Worm (Caenorhabditis elegans): ENCODE measurements around the gene T05B9.2.

ce11 chrII:11242918-11243317 lies 12.7 kb upstream of the T05B9.2 start:
- no peak for TF ChIP-seq Y75B8A.6 (GFP tag; IDR thresholded peaks at IDR 0.05)
- no peak for TF ChIP-seq zag-1 (tag; optimal IDR thresholded peaks at IDR 0.05)
- no peak for TF ChIP-seq rbr-2 (tag; optimal IDR thresholded peaks at IDR 0.05)
- TF ChIP-seq lir-3 (tag; optimal IDR thresholded peaks at IDR 0.05) = no peak
- TF ChIP-seq unc-62 (GFP tag; optimal IDR thresholded peaks at IDR 0.05 in 1 of 2) = peak in 1 of 2 experiments; percentile 98
- TF ChIP-seq unc-62 (tag; optimal IDR thresholded peaks at IDR 0.05) = no peak
- TF ChIP-seq unc-130 (GFP tag; optimal IDR thresholded peaks at IDR 0.05) = no peak
- TF ChIP-seq nhr-111 (GFP tag; optimal IDR thresholded peaks at IDR 0.05) = no peak
- no peak for TF ChIP-seq pha-4 (GFP tag; IDR thresholded peaks at IDR 0.05)
- no peak for TF ChIP-seq pha-4 (tag; optimal IDR thresholded peaks at IDR 0.05)
- no peak for TF ChIP-seq nhr-10 (tag; optimal IDR thresholded peaks at IDR 0.05)
- no peak for TF ChIP-seq dve-1 (tag; optimal IDR thresholded peaks at IDR 0.05; ENCODE audit: insufficient read depth)
- no peak for TF ChIP-seq ztf-11 (tag; optimal IDR thresholded peaks at IDR 0.05)
- TF ChIP-seq mdl-1 (tag; optimal IDR thresholded peaks at IDR 0.05) = no peak
- no peak for TF ChIP-seq mdt-29 (GFP tag; IDR thresholded peaks at IDR 0.05)
- TF ChIP-seq ceh-82 (tag; optimal IDR thresholded peaks at IDR 0.05) = no peak
